Fruit fly (Drosophila melanogaster) whole organism, embryonic: ENCODE results near the gene phr6-4.

Experiments used
- Atf6 ChIP-seq: fragments of 200-800 bp; sonication (Bioruptor generic); IDR thresholded peaks from 2 replicates; pipeline ENCODE4 v1.3.6; 2022; ENCODE audit warnings: missing biosample characterization, missing genetic modification characterization
- CG10267 ChIP-seq: fragments of 200-800 bp; sonication (Bioruptor generic); optimal IDR thresholded peaks from 2 replicates; lab custom pipeline; 2018; ENCODE audit warnings: missing biosample characterization, mild to moderate bottlenecking, missing genetic modification characterization, moderate library complexity
- CG10462 ChIP-seq: fragments of 200-800 bp; sonication (Bioruptor generic); optimal IDR thresholded peaks from 2 replicates; lab custom pipeline; 2016; ENCODE audit warnings: missing biosample characterization, missing genetic modification characterization
- CG11093 ChIP-seq: fragments of 200-800 bp; sonication (Bioruptor generic); IDR thresholded peaks from 3 replicates; pipeline ENCODE4 v1.3.6; 2022; ENCODE audit warnings: missing biosample characterization, missing genetic modification characterization
- CG11247 ChIP-seq: fragments of 200-800 bp; sonication (Bioruptor generic); IDR thresholded peaks from 2 replicates; pipeline ENCODE4 v1.3.6; 2022; ENCODE audit warnings: missing biosample characterization, missing genetic modification characterization
- CG12391 ChIP-seq: fragments of 200-800 bp; sonication (Bioruptor generic); optimal IDR thresholded peaks from 3 replicates; lab custom pipeline; 2018; ENCODE audit warnings: missing biosample characterization, mild to moderate bottlenecking, missing genetic modification characterization, moderate library complexity
- CG1602 ChIP-seq: fragments of 200-800 bp; sonication (Bioruptor generic); optimal IDR thresholded peaks from 3 replicates; lab custom pipeline; 2016; ENCODE audit warnings: missing biosample characterization, missing genetic modification characterization
- CG30403 ChIP-seq: fragments of 200-800 bp; sonication (Bioruptor generic); optimal IDR thresholded peaks from 3 replicates; lab custom pipeline; 2016; ENCODE audit warnings: missing biosample characterization, missing genetic modification characterization
- CG32772 ChIP-seq: fragments of 200-800 bp; sonication (Bioruptor generic); IDR thresholded peaks from 2 replicates; pipeline ENCODE4 v1.3.6; 2022; ENCODE audit warnings: missing biosample characterization, missing genetic modification characterization
- CG34224 ChIP-seq: fragments of 200-800 bp; sonication (Bioruptor generic); IDR thresholded peaks from 3 replicates; pipeline ENCODE4 v1.3.6; 2022; ENCODE audit warnings: missing biosample characterization, missing genetic modification characterization; ENCODE audit not compliant: partially characterized antibody
- CG34376 ChIP-seq: fragments of 200-800 bp; sonication (Bioruptor generic); optimal IDR thresholded peaks from 2 replicates; lab custom pipeline; 2018; ENCODE audit warnings: missing biosample characterization, mild to moderate bottlenecking, missing genetic modification characterization
- CG34422 ChIP-seq: fragments of 200-800 bp; sonication (Bioruptor generic); IDR thresholded peaks from 3 replicates; pipeline ENCODE4 v1.3.6; 2022; ENCODE audit warnings: missing biosample characterization, missing genetic modification characterization
- CG4707 ChIP-seq: fragments of 200-800 bp; sonication (Bioruptor generic); optimal IDR thresholded peaks from 2 replicates; lab custom pipeline; 2018; ENCODE audit warnings: missing biosample characterization, mild to moderate bottlenecking, missing genetic modification characterization, moderate library complexity
- CG5180 ChIP-seq: fragments of 200-800 bp; sonication (Bioruptor generic); optimal IDR thresholded peaks from 3 replicates; lab custom pipeline; 2017; ENCODE audit warnings: missing biosample characterization, missing genetic modification characterization, mild to moderate bottlenecking, moderate library complexity, missing genetic modification reagents
- Dad ChIP-seq: fragments of 200-800 bp; sonication (Bioruptor generic); optimal IDR thresholded peaks from 3 replicates; lab custom pipeline; 2016; ENCODE audit warnings: missing biosample characterization, missing genetic modification characterization
- Hr51 ChIP-seq, 2 experiments: fragments of 200-800 bp; sonication (Bioruptor generic); optimal IDR thresholded peaks; 2 replicates in 1 of 2; 3 replicates in 1 of 2; lab custom pipeline; 2016 to 2018; ENCODE audit warnings: missing biosample characterization in 2 of 2, missing genetic modification characterization in 2 of 2, mild to moderate bottlenecking in 1 of 2, moderate library complexity in 1 of 2
- Lim3 ChIP-seq: fragments of 200-800 bp; sonication (Bioruptor generic); IDR thresholded peaks from 2 replicates; pipeline ENCODE4 v1.3.6; 2022; ENCODE audit warnings: missing biosample characterization, missing genetic modification characterization
- Med ChIP-seq: fragments of 200-800 bp; sonication (Bioruptor generic); peaks from one replicate; lab custom pipeline; 2016; ENCODE audit warnings: missing biosample characterization, missing genetic modification characterization, mild to moderate bottlenecking, inconsistent platforms, moderate library complexity
- NC2α ChIP-seq: fragments of 200-800 bp; sonication (Bioruptor generic); optimal IDR thresholded peaks from 2 replicates; lab custom pipeline; 2016; ENCODE audit warnings: missing biosample characterization, missing genetic modification characterization
- Opbp ChIP-seq: fragments of 200-800 bp; sonication (Bioruptor generic); IDR thresholded peaks from 3 replicates; pipeline ENCODE4 v1.3.6; 2022; ENCODE audit warnings: missing biosample characterization, missing genetic modification characterization; ENCODE audit not compliant: partially characterized antibody
- Pdp1 ChIP-seq, 2 experiments: fragments of 200-800 bp; sonication (Bioruptor generic); optimal IDR thresholded peaks; 3 replicates each; lab custom pipeline; 2016; ENCODE audit warnings: missing biosample characterization in 2 of 2, missing genetic modification characterization in 2 of 2, mild to moderate bottlenecking in 1 of 2, moderate library complexity in 1 of 2
- Taf1 ChIP-seq: fragments of 200-800 bp; sonication (Bioruptor generic); IDR thresholded peaks from 2 replicates; pipeline ENCODE4 v1.3.6; 2022; ENCODE audit warnings: missing biosample characterization, missing genetic modification characterization
- bowl ChIP-seq: fragments of 200-800 bp; sonication (Bioruptor generic); IDR thresholded peaks from 2 replicates; pipeline ENCODE4 v1.3.6; 2022; ENCODE audit warnings: missing biosample characterization, missing genetic modification characterization
- chif ChIP-seq, 2 experiments: fragments of 200-800 bp; sonication (Bioruptor generic); optimal IDR thresholded peaks; 3 replicates each; lab custom pipeline; 2016; ENCODE audit warnings: missing biosample characterization in 2 of 2, missing genetic modification characterization in 2 of 2
- chinmo ChIP-seq: fragments of 200-800 bp; sonication (Bioruptor generic); IDR thresholded peaks from 4 replicates; pipeline ENCODE4 v1.3.6; 2022; ENCODE audit warnings: missing biosample characterization, missing genetic modification characterization; ENCODE audit not compliant: partially characterized antibody
- chn ChIP-seq: fragments of 200-800 bp; sonication (Bioruptor generic); optimal IDR thresholded peaks from 2 replicates; lab custom pipeline; 2016; ENCODE audit warnings: missing biosample characterization, missing genetic modification characterization
- crol ChIP-seq: fragments of 200-800 bp; sonication (Bioruptor generic); IDR thresholded peaks from 2 replicates; pipeline ENCODE4 v1.3.6; 2022; ENCODE audit warnings: missing biosample characterization, missing genetic modification characterization
- cwo ChIP-seq: fragments of 200-800 bp; sonication (Bioruptor generic); optimal IDR thresholded peaks from 3 replicates; lab custom pipeline; 2017; ENCODE audit warnings: missing biosample characterization, missing genetic modification characterization, mild to moderate bottlenecking, moderate library complexity, missing genetic modification reagents
- da ChIP-seq: fragments of 200-800 bp; sonication (Bioruptor generic); optimal IDR thresholded peaks from 2 replicates; lab custom pipeline; 2016; ENCODE audit warnings: missing biosample characterization, missing genetic modification characterization
- dpn ChIP-seq, 2 experiments: fragments of 200-800 bp; sonication (Bioruptor generic); optimal IDR thresholded peaks; 3 replicates each; lab custom pipeline; 2016; ENCODE audit warnings: missing biosample characterization in 2 of 2, missing genetic modification characterization in 2 of 2
- eyg ChIP-seq: fragments of 200-800 bp; sonication (Bioruptor generic); optimal IDR thresholded peaks from 3 replicates; lab custom pipeline; 2016; ENCODE audit warnings: missing biosample characterization, missing genetic modification characterization
- grn ChIP-seq: fragments of 200-800 bp; sonication (Bioruptor generic); optimal IDR thresholded peaks from 3 replicates; lab custom pipeline; 2017; ENCODE audit warnings: missing biosample characterization, missing genetic modification characterization
- kay ChIP-seq: fragments of 200-800 bp; sonication (Bioruptor generic); optimal IDR thresholded peaks from 2 replicates; lab custom pipeline; 2016; ENCODE audit warnings: missing biosample characterization, missing genetic modification characterization
- mld ChIP-seq: fragments of 200-800 bp; sonication (Bioruptor generic); IDR thresholded peaks from 3 replicates; pipeline ENCODE4 v1.3.6; 2022; ENCODE audit warnings: missing biosample characterization, missing genetic modification characterization; ENCODE audit not compliant: partially characterized antibody
- otp ChIP-seq: fragments of 200-800 bp; sonication (Bioruptor generic); IDR thresholded peaks from 3 replicates; pipeline ENCODE4, ENCODE4 v1.3.6; 2022; ENCODE audit warnings: missing biosample characterization, missing genetic modification characterization
- phol ChIP-seq: fragments of 200-800 bp; sonication (Bioruptor generic); optimal IDR thresholded peaks from 3 replicates; lab custom pipeline; 2018; ENCODE audit warnings: missing biosample characterization, mild to moderate bottlenecking, missing genetic modification characterization, moderate library complexity
- pnt ChIP-seq: fragments of 200-800 bp; sonication (Bioruptor generic); optimal IDR thresholded peaks from 3 replicates; lab custom pipeline; 2016; ENCODE audit warnings: missing biosample characterization, missing genetic modification characterization
- sens ChIP-seq: fragments of 200-800 bp; sonication (Bioruptor generic); peaks from one replicate; lab custom pipeline; 2016; ENCODE audit warnings: missing biosample characterization, missing genetic modification characterization
- sr ChIP-seq: fragments of 200-800 bp; sonication (Bioruptor generic); IDR thresholded peaks from 3 replicates; pipeline ENCODE4 v1.3.6; 2022; ENCODE audit warnings: missing biosample characterization, missing genetic modification characterization
- sug ChIP-seq: fragments of 200-800 bp; optimal IDR thresholded peaks from 2 replicates; lab custom pipeline; 2019; ENCODE audit warnings: missing biosample characterization, mild to moderate bottlenecking, missing genetic modification characterization, moderate library complexity
- ttk ChIP-seq: fragments of 200-800 bp; sonication (Bioruptor generic); IDR thresholded peaks from 2 replicates; pipeline ENCODE4 v2.1.2; 2022; ENCODE audit warnings: missing biosample characterization, missing genetic modification characterization
- z ChIP-seq: fragments of 200-800 bp; sonication (Bioruptor generic); IDR thresholded peaks from 3 replicates; pipeline ENCODE4 v1.3.6; 2022; ENCODE audit warnings: missing biosample characterization, missing genetic modification characterization

phr6-4 gene

DNA sequence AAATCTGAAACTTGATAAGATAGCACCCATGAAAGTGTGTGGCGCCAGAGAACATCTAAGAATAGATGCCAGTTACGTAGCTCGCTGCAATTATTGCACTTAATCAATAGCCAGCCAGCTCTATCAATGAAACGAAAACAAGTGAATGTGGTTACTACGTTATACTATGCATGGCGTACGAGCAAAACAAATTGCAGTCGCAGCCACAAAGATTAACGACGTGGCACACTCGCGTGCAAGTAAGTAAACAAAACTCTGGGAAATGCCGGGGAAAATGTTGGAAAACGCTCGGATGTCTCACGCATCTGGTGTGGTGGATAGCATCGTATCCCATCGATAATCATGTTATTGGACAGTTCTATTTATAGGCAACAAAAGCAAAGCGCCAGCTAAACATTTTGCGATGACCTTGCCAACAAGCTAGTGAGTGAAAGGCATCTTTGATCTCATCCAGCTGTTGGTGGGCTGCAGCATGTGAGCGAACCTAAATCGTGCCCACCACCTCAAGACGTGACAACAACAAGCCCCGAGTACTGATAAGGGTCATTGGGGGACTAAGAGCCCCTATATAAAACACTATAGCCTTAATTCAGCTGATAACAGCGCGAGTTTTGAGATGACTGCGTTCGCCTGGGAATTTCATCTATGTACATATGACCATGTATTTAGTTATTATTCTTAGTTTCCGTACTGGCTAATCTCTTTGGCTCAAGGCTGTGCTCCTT lies 28.3 kb upstream of the phr6-4 start (continued):
- TF ChIP-seq CG32772 (no peak), mld (GFP tag; lab: Robert Waterston, UW) (no peak), ttk (GFP tag; lab: Robert Waterston, UW) (no peak), CG11093 (GFP tag; lab: Robert Waterston, UW) (no peak), phol (tag; lab: Kevin White, UChicago) (no peak), grn (GFP tag; lab: Kevin White, UChicago) (peak; percentile 29), sug (peak; percentile 86), kay (GFP tag; lab: Kevin White, UChicago) (no peak), Opbp (GFP tag; lab: Robert Waterston, UW) (no peak), CG10267 (tag; lab: Kevin White, UChicago) (no peak), CG34224 (GFP tag; lab: Robert Waterston, UW) (0 out of 3 replicates have a peak, but pooled peaks have one; percentile 12), bowl (no peak), CG10462 (no peak), NC2α (GFP tag; lab: Kevin White, UChicago) (no peak), CG5180 (peak; percentile 5), CG1602 (GFP tag; lab: Kevin White, UChicago) (no peak), Lim3 (GFP tag; lab: Robert Waterston, UW) (no peak), eyg (no peak), Med (GFP tag; lab: Kevin White, UChicago) (peak; percentile 21), chn (no peak), cwo (peak; percentile 63), Atf6 (GFP tag; lab: Robert Waterston, UW) (no peak), pnt (no peak), CG34376 (GFP tag; lab: Kevin White, UChicago) (peak; percentile 71), chinmo (GFP tag; lab: Robert Waterston, UW) (0 out of 4 replicates have a peak, but pooled peaks have one; percentile 45), chif (GFP tag; optimal IDR thresholded peaks at IDR 0.05; lab: Kevin White, UChicago) (no peak), CG4707 (GFP tag; lab: Kevin White, UChicago) (no peak), Dad (no peak)

DNA sequence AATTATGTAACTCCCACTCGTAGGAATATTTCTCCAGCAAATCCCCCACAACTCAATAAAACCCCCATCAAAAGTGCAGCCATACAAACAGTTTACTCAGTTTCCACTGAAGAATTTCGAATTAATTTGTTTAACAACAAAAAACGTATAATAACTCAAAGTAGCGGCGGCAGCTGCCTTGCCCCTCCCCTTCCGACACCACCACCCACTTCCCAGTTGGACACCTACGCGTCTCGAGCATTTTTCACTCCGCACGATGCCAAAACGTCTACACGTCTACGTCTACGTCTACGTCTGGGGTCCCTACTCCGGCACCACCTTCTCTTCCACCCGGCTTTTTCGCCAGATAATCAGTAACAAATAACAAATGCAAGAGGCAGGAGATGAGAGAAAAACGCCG lies 25.6 kb upstream of the phr6-4 start:
- TF ChIP-seq otp (GFP tag; lab: Robert Waterston, UW) = no peak
- TF ChIP-seq CG12391 (tag; lab: Kevin White, UChicago) = no peak
- TF ChIP-seq z (GFP tag; lab: Robert Waterston, UW) = 0 out of 3 replicates have a peak, but pooled peaks have one; percentile 51
- TF ChIP-seq sr (GFP tag; lab: Robert Waterston, UW) = peak; percentile 97
- peak; percentile 55 for TF ChIP-seq crol (GFP tag; lab: Robert Waterston, UW)
- peak in 1 of 2 experiments; percentile 51 for TF ChIP-seq Pdp1 (GFP tag; optimal IDR thresholded peaks at IDR 0.05; lab: Kevin White, UChicago)

DNA sequence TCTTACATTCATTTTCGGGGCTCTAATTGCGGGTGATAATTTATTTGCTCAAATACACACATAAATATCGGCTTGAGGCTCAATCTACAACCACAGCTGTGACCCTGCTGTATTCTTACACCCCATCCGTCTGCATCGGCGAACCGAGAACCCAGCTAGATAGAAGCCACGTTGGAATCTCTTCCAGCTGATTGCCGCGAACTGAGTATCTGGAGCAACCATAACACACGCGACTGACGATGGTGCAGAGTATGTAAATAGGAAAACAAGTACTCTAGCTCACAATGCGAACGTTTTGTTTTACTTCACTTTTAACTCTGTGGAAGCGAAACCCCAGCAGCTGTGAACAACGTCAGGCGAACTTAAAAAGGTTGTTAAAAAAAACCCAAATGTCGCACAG lies 18.8 kb upstream of the phr6-4 start:
- peak; percentile 3 for TF ChIP-seq sens (GFP tag; lab: Kevin White, UChicago)
- TF ChIP-seq CG34422 (GFP tag; lab: Robert Waterston, UW) = no peak
- no peak for TF ChIP-seq Hr51 (GFP tag; optimal IDR thresholded peaks at IDR 0.05; lab: Kevin White, UChicago)
- TF ChIP-seq CG11247 (GFP tag; lab: Robert Waterston, UW) = no peak
- no peak for TF ChIP-seq dpn (GFP tag; optimal IDR thresholded peaks at IDR 0.05; lab: Kevin White, UChicago)
- TF ChIP-seq da (GFP tag; lab: Kevin White, UChicago) = no peak
- no peak for TF ChIP-seq Taf1 (GFP tag; lab: Robert Waterston, UW)
- TF ChIP-seq CG30403 = no peak
